Worm (Caenorhabditis elegans) whole organism, L4 larva: ENCODE measurements around the gene M03B6.1.

ENCODE experiments used
- egl-43 ChIP-seq: fragments of 200-800 bp; sonication (Bioruptor generic); IDR thresholded peaks from 2 replicates; pipeline ENCODE4 v1.3.6; 2022; ENCODE audit warnings: missing genetic modification reagents, missing genetic modification characterization, missing compliant biosample characterization
- fkh-10 ChIP-seq: fragments of 150-350 bp; optimal IDR thresholded peaks from 2 replicates; lab custom pipeline; 2014; ENCODE audit warnings: missing biosample characterization, missing genetic modification reagents, missing genetic modification characterization
- lin-13 ChIP-seq: fragments of 150-350 bp; optimal IDR thresholded peaks from 2 replicates; lab custom pipeline; 2014; ENCODE audit warnings: missing biosample characterization, missing genetic modification reagents, missing genetic modification characterization
- lin-15B ChIP-seq: fragments of 150-350 bp; sonication (generic microtip); optimal IDR thresholded peaks from 3 replicates; lab custom pipeline; 2014; ENCODE audit warnings: missing biosample characterization, missing genetic modification characterization
- lsy-2 ChIP-seq, 2 experiments: fragments of 150-350 bp in 1 of 2; sonication (generic microtip) in 1 of 2; optimal IDR thresholded peaks; 2 replicates each; lab custom pipeline; 2014 to 2017; ENCODE audit warnings: missing biosample characterization in 2 of 2, missing genetic modification characterization in 2 of 2
- nhr-237 ChIP-seq: sonication (generic microtip); optimal IDR thresholded peaks from 2 replicates; lab custom pipeline; 2017; ENCODE audit warnings: missing biosample characterization, missing genetic modification characterization
- pha-4 ChIP-seq, 2 experiments: fragments of 150-350 bp in 1 of 2; fragments of 200-800 bp in 1 of 2; sonication (Bioruptor generic) in 1 of 2; IDR thresholded peaks in 1 of 2; optimal IDR thresholded peaks in 1 of 2; 2 replicates each; pipeline versions ENCODE4 v1.3.6 to Lab custom; 2014 to 2022; ENCODE audit warnings: missing genetic modification characterization in 2 of 2, missing genetic modification reagents in 2 of 2, missing biosample characterization in 1 of 2, missing compliant biosample characterization in 1 of 2
- pqm-1 ChIP-seq: sonication (generic microtip); optimal IDR thresholded peaks from 2 replicates; lab custom pipeline; 2017; ENCODE audit warnings: missing biosample characterization, missing genetic modification characterization
- skn-1 ChIP-seq: fragments of 150-350 bp; optimal IDR thresholded peaks from 2 replicates; lab custom pipeline; 2014; ENCODE audit warnings: missing biosample characterization, missing genetic modification characterization
- unc-62 ChIP-seq, 3 experiments: fragments of 150-350 bp in 1 of 3; sonication (generic microtip); optimal IDR thresholded peaks in 2 of 3; peaks in 1 of 3; 1 replicate in 1 of 3; 2 replicates in 2 of 3; lab custom pipeline; 2014 to 2017; ENCODE audit warnings: missing biosample characterization in 3 of 3, missing genetic modification characterization in 3 of 3, missing genetic modification reagents in 3 of 3, missing genotype in 1 of 3

DNA sequence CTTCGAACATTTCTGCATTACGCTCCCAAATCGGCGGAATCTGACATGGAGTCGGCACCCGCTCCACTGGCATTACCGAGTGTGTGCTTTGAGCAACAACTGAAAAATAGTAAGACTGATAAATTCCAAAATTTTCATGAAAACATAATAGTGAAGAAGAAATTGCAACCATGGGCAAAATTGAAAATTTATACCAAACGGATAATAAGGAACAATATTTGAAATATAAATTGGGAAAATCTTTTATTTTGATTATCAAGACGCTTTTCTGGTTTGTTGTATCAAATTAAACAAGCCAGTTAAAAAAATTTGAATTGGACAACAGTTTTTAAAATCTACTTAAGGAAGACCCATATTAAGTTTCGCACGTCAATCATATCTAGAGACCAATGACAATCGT, 47.9 kb upstream of the M03B6.1 start, which contains the start of gene ZK1086.2:
- TF ChIP-seq skn-1 (tag; lab: Kevin White, UChicago) (no peak), pqm-1 (tag; lab: Kevin White, UChicago) (no peak), lin-13 (GFP tag; lab: Kevin White, UChicago) (no peak), pha-4 (GFP tag; IDR thresholded peaks at IDR 0.05; lab: Robert Waterston, UW) (no peak), pha-4 (tag; optimal IDR thresholded peaks at IDR 0.05; lab: Kevin White, UChicago) (no peak), lsy-2 (tag; optimal IDR thresholded peaks at IDR 0.05; lab: Kevin White, UChicago) (no peak), fkh-10 (GFP tag; lab: Kevin White, UChicago) (no peak), egl-43 (no peak), nhr-237 (no peak), lin-15B (tag; lab: Kevin White, UChicago) (no peak), unc-62 (GFP tag; optimal IDR thresholded peaks at IDR 0.05 in 1 of 2; lab: Kevin White, UChicago) (no peak), unc-62 (tag; optimal IDR thresholded peaks at IDR 0.05; lab: Kevin White, UChicago) (no peak)
